Fruit fly (Drosophila melanogaster) whole organism, embryonic: Measurements from ENCODE around the gene CG32985.

Experiments used
- Atf-2 ChIP-seq: fragments of 200-800 bp; sonication (Bioruptor generic); optimal IDR thresholded peaks from 2 replicates; lab custom pipeline; 2016; ENCODE audit warnings: missing biosample characterization, missing genetic modification characterization
- B-H2 ChIP-seq: fragments of 200-800 bp; sonication (Bioruptor generic); optimal IDR thresholded peaks from 2 replicates; lab custom pipeline; 2018; ENCODE audit warnings: missing biosample characterization, mild to moderate bottlenecking, missing genetic modification characterization
- Blimp-1 ChIP-seq: fragments of 200-800 bp; sonication (Bioruptor generic); optimal IDR thresholded peaks from 3 replicates; lab custom pipeline; 2018; ENCODE audit warnings: missing biosample characterization, missing genetic modification characterization, mild to moderate bottlenecking, moderate library complexity, missing genetic modification reagents
- CG10654 ChIP-seq: fragments of 200-800 bp; sonication (Bioruptor generic); optimal IDR thresholded peaks from 2 replicates; lab custom pipeline; 2016; ENCODE audit warnings: missing biosample characterization, missing genetic modification characterization
- CG12104 ChIP-seq: fragments of 200-800 bp; sonication (Bioruptor generic); optimal IDR thresholded peaks from 3 replicates; lab custom pipeline; 2016; ENCODE audit warnings: missing biosample characterization, missing genetic modification characterization
- CG15479 ChIP-seq: fragments of 200-800 bp; sonication (Bioruptor generic); optimal IDR thresholded peaks from 3 replicates; lab custom pipeline; 2019; ENCODE audit warnings: missing biosample characterization, mild to moderate bottlenecking, missing genetic modification characterization, moderate library complexity
- CG15696 ChIP-seq: fragments of 200-800 bp; sonication (Bioruptor generic); optimal IDR thresholded peaks from 2 replicates; lab custom pipeline; 2019; ENCODE audit warnings: missing biosample characterization, mild to moderate bottlenecking, missing genetic modification characterization, moderate library complexity
- CG2129 ChIP-seq: fragments of 200-800 bp; sonication (Bioruptor generic); IDR thresholded peaks from 2 replicates; pipeline ENCODE4 v1.3.6; 2022; ENCODE audit warnings: missing biosample characterization, missing genetic modification characterization; ENCODE audit not compliant: partially characterized antibody
- CG3838 ChIP-seq: fragments of 200-800 bp; sonication (Bioruptor generic); optimal IDR thresholded peaks from 3 replicates; lab custom pipeline; 2016; ENCODE audit warnings: missing biosample characterization, missing genetic modification characterization
- CG4707 ChIP-seq: fragments of 200-800 bp; sonication (Bioruptor generic); optimal IDR thresholded peaks from 2 replicates; lab custom pipeline; 2018; ENCODE audit warnings: missing biosample characterization, mild to moderate bottlenecking, missing genetic modification characterization, moderate library complexity
- CG8359 ChIP-seq: fragments of 200-800 bp; sonication (Bioruptor generic); optimal IDR thresholded peaks from 2 replicates; lab custom pipeline; 2017; ENCODE audit warnings: missing biosample characterization, mild to moderate bottlenecking, missing genetic modification characterization, borderline replicate concordance
- CG9817 ChIP-seq: fragments of 200-800 bp; sonication (Bioruptor generic); optimal IDR thresholded peaks from 2 replicates; lab custom pipeline; 2018; ENCODE audit warnings: missing biosample characterization, mild to moderate bottlenecking, missing genetic modification characterization, moderate library complexity
- Dip2 ChIP-seq: fragments of 200-800 bp; sonication (Bioruptor generic); IDR thresholded peaks from 2 replicates; pipeline ENCODE4 v1.3.6; 2022; ENCODE audit warnings: missing biosample characterization, missing genetic modification characterization
- Hmx ChIP-seq: fragments of 200-800 bp; sonication (Bioruptor generic); optimal IDR thresholded peaks from 2 replicates; lab custom pipeline; 2016; ENCODE audit warnings: missing biosample characterization, missing genetic modification characterization
- Nf-YC ChIP-seq: fragments of 200-800 bp; optimal IDR thresholded peaks from 3 replicates; lab custom pipeline; 2019; ENCODE audit warnings: missing biosample characterization, mild to moderate bottlenecking, missing genetic modification characterization, moderate library complexity
- NfI ChIP-seq: fragments of 200-800 bp; sonication (Bioruptor generic); optimal IDR thresholded peaks from 3 replicates; lab custom pipeline; 2018; ENCODE audit warnings: missing biosample characterization, mild to moderate bottlenecking, missing genetic modification characterization, moderate library complexity
- chm ChIP-seq: fragments of 200-800 bp; sonication (Bioruptor generic); IDR thresholded peaks from 2 replicates; pipeline ENCODE4 v1.3.6; 2022; ENCODE audit warnings: missing biosample characterization, missing genetic modification characterization
- dysf ChIP-seq: fragments of 200-800 bp; sonication (Bioruptor generic); IDR thresholded peaks from 3 replicates; pipeline ENCODE4 v1.3.6; 2022; ENCODE audit warnings: missing biosample characterization, missing genetic modification characterization
- eve ChIP-seq, 2 experiments: fragments of >200 bp; optimal IDR thresholded peaks; 2 replicates each; lab custom pipeline; 2017; ENCODE audit warnings: missing biosample characterization in 2 of 2, missing genetic modification characterization in 2 of 2
- exex ChIP-seq: fragments of 200-800 bp; sonication (Bioruptor generic); optimal IDR thresholded peaks from 4 replicates; lab custom pipeline; 2018; ENCODE audit warnings: missing biosample characterization, mild to moderate bottlenecking, missing genetic modification characterization, moderate library complexity
- insv ChIP-seq, 2 experiments: fragments of 200-800 bp; sonication (Bioruptor generic); optimal IDR thresholded peaks; 3 replicates each; lab custom pipeline; 2016 to 2018; ENCODE audit warnings: missing biosample characterization in 2 of 2, missing genetic modification characterization in 2 of 2
- pb ChIP-seq: fragments of 200-800 bp; sonication (Bioruptor generic); optimal IDR thresholded peaks from 3 replicates; lab custom pipeline; 2016; ENCODE audit warnings: missing biosample characterization, missing genetic modification characterization
- psq ChIP-seq: fragments of 200-800 bp; sonication (Bioruptor generic); optimal IDR thresholded peaks from 2 replicates; lab custom pipeline; 2017; ENCODE audit warnings: missing biosample characterization, missing genetic modification characterization
- ranshi ChIP-seq: fragments of 200-800 bp; sonication (Bioruptor generic); IDR thresholded peaks from 2 replicates; pipeline ENCODE4 v1.3.6; 2022; ENCODE audit warnings: missing biosample characterization, missing genetic modification characterization
- sens-2 ChIP-seq: fragments of 200-800 bp; sonication (Bioruptor generic); IDR thresholded peaks from 2 replicates; pipeline ENCODE4 v1.3.6; 2022; ENCODE audit warnings: missing biosample characterization, missing genetic modification characterization
- slp2 ChIP-seq: fragments of 200-800 bp; sonication (Bioruptor generic); optimal IDR thresholded peaks from 2 replicates; lab custom pipeline; 2016; ENCODE audit warnings: missing biosample characterization, missing genetic modification characterization
- stwl ChIP-seq: fragments of 200-800 bp; sonication (Bioruptor generic); optimal IDR thresholded peaks from 3 replicates; lab custom pipeline; 2018; ENCODE audit warnings: missing biosample characterization, mild to moderate bottlenecking, missing genetic modification characterization, moderate library complexity
- twi ChIP-seq: fragments of 200-800 bp; optimal IDR thresholded peaks from 2 replicates; lab custom pipeline; 2019; ENCODE audit warnings: missing biosample characterization, mild to moderate bottlenecking, missing genetic modification characterization, moderate library complexity
- unc-4 ChIP-seq: fragments of 200-800 bp; sonication (Bioruptor generic); IDR thresholded peaks from 2 replicates; pipeline ENCODE4 v1.3.6; 2022; ENCODE audit warnings: missing biosample characterization, missing genetic modification characterization; ENCODE audit not compliant: partially characterized antibody
- usp ChIP-seq: fragments of >200 bp; optimal IDR thresholded peaks from 2 replicates; lab custom pipeline; 2017; ENCODE audit warnings: missing biosample characterization, missing genetic modification characterization
- vnd ChIP-seq: fragments of 200-800 bp; sonication (Bioruptor generic); IDR thresholded peaks from 3 replicates; pipeline ENCODE4 v1.3.6; 2022; ENCODE audit warnings: missing biosample characterization, missing genetic modification characterization; ENCODE audit not compliant: partially characterized antibody

The CG32985 gene

DNA sequence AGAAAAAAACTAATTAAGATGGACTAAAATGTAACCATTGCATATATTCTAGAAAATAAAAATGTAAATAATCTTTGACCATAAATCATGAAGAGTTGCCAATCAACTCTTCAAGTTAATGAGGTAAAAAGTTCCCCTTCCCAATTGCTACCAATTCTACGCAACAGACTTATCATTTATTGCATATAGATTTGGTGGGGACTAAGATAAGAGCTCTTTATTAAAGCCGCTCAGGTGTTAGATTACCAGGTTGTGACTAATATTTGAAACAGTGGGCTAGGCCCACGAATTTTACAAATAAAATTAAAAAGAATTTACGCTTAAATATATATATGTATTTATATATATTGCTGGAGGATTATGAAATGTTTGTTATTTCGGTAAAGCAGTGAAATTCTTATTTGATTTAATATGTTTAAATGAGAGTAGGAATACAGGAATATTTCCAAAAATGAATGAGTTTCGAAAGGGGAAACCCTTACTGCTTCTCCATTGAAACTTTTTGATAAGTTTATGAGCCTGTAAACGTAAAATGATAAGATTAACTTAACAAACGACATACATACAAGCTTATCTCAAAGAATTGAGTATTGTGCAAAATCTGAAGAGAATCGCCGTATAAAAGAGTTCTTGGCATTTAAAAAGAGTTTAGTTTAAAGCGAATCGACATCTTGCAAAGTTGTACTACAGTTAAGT lies 49.4 kb downstream of the CG32985 start, which contains the start of gene CG13102 (continued):
- TF ChIP-seq NfI (GFP tag; lab: Kevin White, UChicago): peak; percentile 29
- TF ChIP-seq CG12104 (GFP tag; lab: Kevin White, UChicago): no peak
- TF ChIP-seq eve (GFP tag; optimal IDR thresholded peaks at IDR 0.05; lab: Kevin White, UChicago): no peak
- no peak for TF ChIP-seq usp (GFP tag; lab: Kevin White, UChicago)
- TF ChIP-seq Nf-YC: no peak
- TF ChIP-seq CG4707 (GFP tag; lab: Kevin White, UChicago): no peak
- no peak for TF ChIP-seq CG9817 (tag; lab: Kevin White, UChicago)
- TF ChIP-seq twi (tag; lab: Kevin White, UChicago): no peak
- no peak for TF ChIP-seq psq (GFP tag; lab: Kevin White, UChicago)
- TF ChIP-seq CG15696 (tag; lab: Kevin White, UChicago): no peak
- TF ChIP-seq CG3838 (GFP tag; lab: Kevin White, UChicago): no peak
- no peak for TF ChIP-seq Hmx
- no peak for TF ChIP-seq slp2
- no peak for TF ChIP-seq pb (GFP tag; lab: Kevin White, UChicago)
- TF ChIP-seq CG2129 (GFP tag; lab: Robert Waterston, UW): no peak
- TF ChIP-seq Atf-2 (GFP tag; lab: Kevin White, UChicago): no peak
- TF ChIP-seq B-H2 (GFP tag; lab: Kevin White, UChicago): no peak
- TF ChIP-seq CG8359 (GFP tag; lab: Kevin White, UChicago): no peak
- no peak for TF ChIP-seq CG10654
- 0 out of 2 replicates have a peak, but pooled peaks have one; percentile 21 for TF ChIP-seq ranshi (GFP tag; lab: Robert Waterston, UW)
- TF ChIP-seq vnd (GFP tag; lab: Robert Waterston, UW): no peak
- no peak for TF ChIP-seq Dip2 (GFP tag; lab: Robert Waterston, UW)
- no peak for TF ChIP-seq sens-2 (GFP tag; lab: Robert Waterston, UW)
- no peak for TF ChIP-seq unc-4 (GFP tag; lab: Robert Waterston, UW)
- no peak for TF ChIP-seq Blimp-1 (GFP tag; lab: Kevin White, UChicago)
- no peak for TF ChIP-seq insv (GFP tag; optimal IDR thresholded peaks at IDR 0.05; lab: Kevin White, UChicago)
- no peak for TF ChIP-seq CG15479 (GFP tag; lab: Kevin White, UChicago)

DNA sequence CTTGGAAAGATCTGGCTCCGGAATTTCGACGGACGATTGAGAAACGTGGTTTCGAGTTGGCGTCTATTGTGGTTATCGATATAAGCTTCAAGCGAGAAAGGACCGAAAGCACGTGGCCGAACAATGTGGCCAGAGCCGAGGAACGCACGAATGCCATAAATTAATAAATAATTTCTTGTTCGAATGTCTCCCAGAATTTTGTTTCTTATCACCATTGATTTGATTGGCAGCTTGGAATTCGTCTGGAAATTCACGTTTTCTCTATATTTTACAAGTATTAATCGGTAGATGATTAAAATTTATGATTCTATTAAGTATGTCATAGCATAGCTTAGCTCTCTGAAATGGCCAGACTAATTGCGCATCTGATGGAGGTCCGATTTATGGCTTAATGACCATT lies 51.6 kb downstream of the CG32985 start, which contains the start of gene Rcd-1r:
Rcd-1r (minus strand) TSS at position 101 of the 400 bp plus-strand sequence.
- peak; percentile 22 for TF ChIP-seq stwl (tag; lab: Kevin White, UChicago)
- TF ChIP-seq exex: peak; percentile 75
- no peak for TF ChIP-seq dysf
- no peak for TF ChIP-seq chm (GFP tag; lab: Robert Waterston, UW)
